Worm (Caenorhabditis elegans): ENCODE data around the gene F25G6.8.
A peak's percentile ranks its signal among the peaks of the same experiment; 100 is the strongest.

DNA sequence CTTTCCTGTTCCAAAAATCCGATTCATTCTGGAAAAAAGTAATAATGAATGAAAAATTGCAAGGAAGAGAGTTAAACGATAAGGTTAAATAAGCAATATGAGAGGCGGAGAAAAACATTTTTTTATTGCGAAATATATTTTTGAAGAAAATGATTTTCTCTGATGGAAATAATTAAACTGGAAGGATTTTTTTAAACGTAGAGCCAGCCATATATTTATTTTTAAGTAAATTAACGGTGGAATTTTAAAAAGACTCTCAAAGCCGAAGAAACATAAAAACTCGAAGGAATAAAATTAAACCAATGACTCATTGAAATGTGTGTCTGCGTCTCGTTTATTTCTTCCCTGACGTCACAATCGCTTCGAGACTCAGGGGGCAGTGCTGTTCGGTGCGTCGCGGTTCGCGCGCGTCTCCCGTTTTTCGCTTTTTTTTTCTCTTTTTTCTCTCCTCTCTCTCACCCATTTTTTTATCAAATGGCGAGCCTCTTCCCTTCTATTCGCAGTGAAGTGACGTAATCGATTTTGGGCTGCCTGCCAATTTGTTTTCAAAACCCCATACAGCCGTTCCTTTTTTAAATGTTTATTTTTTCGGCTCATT, 41.2 kb upstream of the F25G6.8 start, which contains the start of gene vps-60:
- TF ChIP-seq cog-1 (tag; optimal IDR thresholded peaks at IDR 0.05) (peak; percentile 71), T22C8.4 (GFP tag; IDR thresholded peaks at IDR 0.05) (no peak)
